Fruit fly (Drosophila melanogaster): ENCODE results near the gene Ccp84Ab.

Gene Ccp84Ab

dm6 chr3R:6723537-6724171 is 21.0 kb upstream of the Ccp84Ab start (continued):
- TF ChIP-seq wdn (GFP tag; IDR thresholded peaks at IDR 0.05) (no peak), tin (GFP tag; optimal IDR thresholded peaks at IDR 0.05) (peak; percentile 26), Meics (GFP tag; optimal IDR thresholded peaks at IDR 0.05) (no peak), dmrt99B (tag; optimal IDR thresholded peaks at IDR 0.05) (peak; percentile 66), CG11696 (GFP tag; IDR thresholded peaks at IDR 0.05) (no peak), Tbp (GFP tag; optimal IDR thresholded peaks at IDR 0.05) (no peak), CG15514 (GFP tag; optimal IDR thresholded peaks at IDR 0.05) (no peak), CG17612 (GFP tag; IDR thresholded peaks at IDR 0.05) (no peak), CG17802 (tag; optimal IDR thresholded peaks at IDR 0.05) (no peak), CG17361 (GFP tag; IDR thresholded peaks at IDR 0.05) (peak; percentile 71), Elba2 (GFP tag; optimal IDR thresholded peaks at IDR 0.05) (no peak), CG17829 (tag; optimal IDR thresholded peaks at IDR 0.05) (peak; percentile 61), pum (GFP tag; optimal IDR thresholded peaks at IDR 0.05) (peak; percentile 36), ac (GFP tag; optimal IDR thresholded peaks at IDR 0.05) (peak; percentile 1), maf-S (GFP tag; optimal IDR thresholded peaks at IDR 0.05) (no peak), CG7963 (GFP tag; IDR thresholded peaks at IDR 0.05; ENCODE audit: partially characterized antibody) (no peak), Nf-YB (GFP tag; optimal IDR thresholded peaks at IDR 0.05) (no peak), bowl (GFP tag; IDR thresholded peaks at IDR 0.05) (no peak), bigmax (GFP tag; optimal IDR thresholded peaks at IDR 0.05) (no peak), CG15601 (tag; optimal IDR thresholded peaks at IDR 0.05) (peak; percentile 25), CG15073 (GFP tag; optimal IDR thresholded peaks at IDR 0.05) (no peak), CG3847 (GFP tag; IDR thresholded peaks at IDR 0.05) (no peak), Bdp1 (GFP tag; optimal IDR thresholded peaks at IDR 0.05) (no peak), CG13287 (GFP tag; IDR thresholded peaks at IDR 0.05; ENCODE audit: partially characterized antibody) (no peak), Hey (tag; optimal IDR thresholded peaks at IDR 0.05) (no peak), CG14860 (GFP tag; IDR thresholded peaks at IDR 0.05; ENCODE audit: partially characterized antibody) (no peak), Dref (GFP tag; IDR thresholded peaks at IDR 0.05) (no peak), E2f1 (GFP tag; IDR thresholded peaks at IDR 0.05) (no peak), CG13624 (GFP tag; optimal IDR thresholded peaks at IDR 0.05) (no peak), CG10462 (GFP tag; optimal IDR thresholded peaks at IDR 0.05) (no peak), CG12744 (GFP tag; optimal IDR thresholded peaks at IDR 0.05) (no peak), NC2β (GFP tag; optimal IDR thresholded peaks at IDR 0.05) (no peak), CG16863 (GFP tag; optimal IDR thresholded peaks at IDR 0.05) (no peak), gfzf (GFP tag; optimal IDR thresholded peaks at IDR 0.05) (no peak), Sin3A (optimal IDR thresholded peaks at IDR 0.05) (no peak), NFAT (GFP tag; IDR thresholded peaks at IDR 0.05) (no peak), Xrp1 (GFP tag; IDR thresholded peaks at IDR 0.05) (peak; percentile 62), CG1792 (GFP tag; optimal IDR thresholded peaks at IDR 0.05) (no peak), crc (GFP tag; optimal IDR thresholded peaks at IDR 0.05) (no peak), Dp (GFP tag; optimal IDR thresholded peaks at IDR 0.05) (no peak), CG3065 (GFP tag; optimal IDR thresholded peaks at IDR 0.05) (no peak), CG4404 (GFP tag; IDR thresholded peaks at IDR 0.05) (no peak; the same call in none of the 2 replicates), so (GFP tag; IDR thresholded peaks at IDR 0.05) (no peak), CkIIα-i1 (GFP tag; IDR thresholded peaks at IDR 0.05) (no peak), rib (GFP tag; IDR thresholded peaks at IDR 0.05) (no peak), tup (GFP tag; optimal IDR thresholded peaks at IDR 0.05) (no peak), Side (GFP tag; optimal IDR thresholded peaks at IDR 0.05) (no peak), peb (GFP tag; IDR thresholded peaks at IDR 0.05) (no peak), CG4328 (GFP tag; optimal IDR thresholded peaks at IDR 0.05) (no peak), her (GFP tag; optimal IDR thresholded peaks at IDR 0.05) (no peak), CG6254 (GFP tag; optimal IDR thresholded peaks at IDR 0.05) (peak; percentile 27), CG11560 (tag; IDR thresholded peaks at IDR 0.05) (no peak)

Data from whole organism, embryonic.